Fruit fly (Drosophila melanogaster): Measurements from ENCODE around the gene Wdr81.

The Wdr81 gene

dm6 chr2L:12021193-12021592 is 433 bp upstream of the Wdr81 start (continued):
- TF ChIP-seq NFAT (GFP tag; IDR thresholded peaks at IDR 0.05) (no peak), trem (tag; optimal IDR thresholded peaks at IDR 0.05) (no peak), BtbVII (GFP tag; optimal IDR thresholded peaks at IDR 0.05) (peak; percentile 74), CG1792 (GFP tag; optimal IDR thresholded peaks at IDR 0.05) (peak; percentile 20), CG12071 (GFP tag; optimal IDR thresholded peaks at IDR 0.05) (peak; percentile 73), bbx (GFP tag; IDR thresholded peaks at IDR 0.05; ENCODE audit: partially characterized antibody) (no peak), Bgb (GFP tag; IDR thresholded peaks at IDR 0.05; ENCODE audit: partially characterized antibody) (no peak), CG32532 (GFP tag; IDR thresholded peaks at IDR 0.05) (no peak), lbe (GFP tag; optimal IDR thresholded peaks at IDR 0.05) (no peak), CG10147 (GFP tag; optimal IDR thresholded peaks at IDR 0.05) (peak; percentile 34), slou (GFP tag; optimal IDR thresholded peaks at IDR 0.05) (no peak), sug (tag; optimal IDR thresholded peaks at IDR 0.05) (no peak), Pdp1 (GFP tag; optimal IDR thresholded peaks at IDR 0.05) (no peak), dimm (GFP tag; IDR thresholded peaks at IDR 0.05) (no peak), Ets97D (GFP tag; optimal IDR thresholded peaks at IDR 0.05) (no peak), Mes4 (GFP tag; optimal IDR thresholded peaks at IDR 0.05) (peak; percentile 17), CG12299 (tag; optimal IDR thresholded peaks at IDR 0.05) (peak; percentile 89), lilli (GFP tag; optimal IDR thresholded peaks at IDR 0.05) (peak; percentile 26), MTF-1 (GFP tag; optimal IDR thresholded peaks at IDR 0.05; ENCODE audit: borderline replicate concordance) (peak; percentile 78), CG11093 (GFP tag; IDR thresholded peaks at IDR 0.05) (no peak), cas (GFP tag; IDR thresholded peaks at IDR 0.05) (no peak), CG16813 (GFP tag; IDR thresholded peaks at IDR 0.05; ENCODE audit: partially characterized antibody) (no peak), her (GFP tag; optimal IDR thresholded peaks at IDR 0.05) (no peak), Elba2 (GFP tag; optimal IDR thresholded peaks at IDR 0.05) (no peak), CG18619 (GFP tag; optimal IDR thresholded peaks at IDR 0.05) (peak; percentile 76), fd3F (GFP tag; optimal IDR thresholded peaks at IDR 0.05) (peak; percentile 71), zfh1 (GFP tag; IDR thresholded peaks at IDR 0.05) (peak; percentile 46; the same call in 2 of the 3 replicates), CG42726 (GFP tag; IDR thresholded peaks at IDR 0.05; ENCODE audit: partially characterized antibody) (no peak), mld (GFP tag; IDR thresholded peaks at IDR 0.05; ENCODE audit: partially characterized antibody) (no peak), CG4617 (GFP tag; optimal IDR thresholded peaks at IDR 0.05; ENCODE audit: borderline replicate concordance) (no peak), CG7928 (GFP tag; optimal IDR thresholded peaks at IDR 0.05) (no peak), Eip74EF (GFP tag; optimal IDR thresholded peaks at IDR 0.05) (peak in 1 of 2 experiments; percentile 79), sr (GFP tag; IDR thresholded peaks at IDR 0.05) (no peak), abd-A (tag; optimal IDR thresholded peaks at IDR 0.05) (no peak), CG34422 (GFP tag; IDR thresholded peaks at IDR 0.05) (no peak), lmd (GFP tag; IDR thresholded peaks at IDR 0.05) (no peak), CG17912 (GFP tag; optimal IDR thresholded peaks at IDR 0.05) (peak; percentile 8), Nf-YC (tag; optimal IDR thresholded peaks at IDR 0.05) (no peak), Gsc (GFP tag; IDR thresholded peaks at IDR 0.05) (no peak), HLH3B (GFP tag; IDR thresholded peaks at IDR 0.05) (no peak; the same call in 1 of the 2 replicates), CG15696 (tag; optimal IDR thresholded peaks at IDR 0.05) (peak; percentile 68), CG17568 (GFP tag; optimal IDR thresholded peaks at IDR 0.05) (no peak), CG2889 (GFP tag; IDR thresholded peaks at IDR 0.05) (no peak), bcd (GFP tag; optimal IDR thresholded peaks at IDR 0.05) (peak; percentile 34), sisA (GFP tag; IDR thresholded peaks at IDR 0.05) (no peak), CG7372 (GFP tag; IDR thresholded peaks at IDR 0.05) (no peak), Antp (GFP tag; optimal IDR thresholded peaks at IDR 0.05) (no peak), CG31388 (GFP tag; optimal IDR thresholded peaks at IDR 0.05) (no peak), gro (GFP tag; optimal IDR thresholded peaks at IDR 0.05) (peak; percentile 25), fd64A (GFP tag; optimal IDR thresholded peaks at IDR 0.05) (peak; percentile 84), CG10565 (GFP tag; optimal IDR thresholded peaks at IDR 0.05) (no peak)
